Worm (Caenorhabditis elegans): ENCODE data around the gene irld-14.
"Not testable (repeated sequence)": the region's sequence is repeated elsewhere in the genome, so short reads cannot be mapped to it uniquely, and the experiment has no call there.

The irld-14 gene

ce11 chrV:15023544-15023943, 27.2 kb downstream of the irld-14 start, which contains the start of gene F14H8.4:
F14H8.4 (plus strand) TSS chrV:15023844.
- TF ChIP-seq him-1 (tag; optimal IDR thresholded peaks at IDR 0.05) (no peak), W03F9.2 (tag; optimal IDR thresholded peaks at IDR 0.05) (no peak), dao-5 (tag; optimal IDR thresholded peaks at IDR 0.05) (no peak)

ce11 chrV:15028896-15029519, 32.7 kb downstream of the irld-14 start, which contains the start of gene F14H8.8:
F14H8.8 (plus strand) TSS chrV:15029469.
- TF ChIP-seq dao-5 (tag; optimal IDR thresholded peaks at IDR 0.05) (no peak), him-1 (tag; optimal IDR thresholded peaks at IDR 0.05) (no peak), W03F9.2 (tag; optimal IDR thresholded peaks at IDR 0.05) (no peak)

ce11 chrV:15031373-15031772, 35.0 kb downstream of the irld-14 start, which contains the start of gene cng-1:
cng-1 (minus strand) TSS chrV:15031473.
- not testable (repeated sequence) for TF ChIP-seq dao-5, him-1, W03F9.2 (tag; optimal IDR thresholded peaks at IDR 0.05)

ce11 chrV:15036769-15037168, 40.4 kb downstream of the irld-14 start, which contains the start of gene melo-3:
melo-3 (minus strand) TSS chrV:15036869.
- TF ChIP-seq dao-5, W03F9.2, him-1 (tag; optimal IDR thresholded peaks at IDR 0.05): not testable (repeated sequence)
